Fruit fly (Drosophila melanogaster): ENCODE data around the gene Cyp4d2.

- TF ChIP-seq Snoo (tag; optimal IDR thresholded peaks at IDR 0.05) (no peak), CG14655 (GFP tag; optimal IDR thresholded peaks at IDR 0.05) (no peak), CG12605 (GFP tag; IDR thresholded peaks at IDR 0.05) (no peak), CG4496 (GFP tag; IDR thresholded peaks at IDR 0.05) (no peak), fd96Ca (GFP tag; IDR thresholded peaks at IDR 0.05) (no peak), EcR (GFP tag; optimal IDR thresholded peaks at IDR 0.05) (no peak), Ets98B (GFP tag; IDR thresholded peaks at IDR 0.05) (no peak), CG13204 (GFP tag; optimal IDR thresholded peaks at IDR 0.05) (no peak), CG15710 (tag; optimal IDR thresholded peaks at IDR 0.05) (no peak), rn (GFP tag; IDR thresholded peaks at IDR 0.05) (no peak), CG32121 (GFP tag; IDR thresholded peaks at IDR 0.05) (no peak), CG8159 (tag; optimal IDR thresholded peaks at IDR 0.05) (no peak)
Measured at dm6 chrX:2184563-2184962, 8.8 kb downstream of the Cyp4d2 start, which contains the start of the genes Nmd3 and CG17776.
